Worm (Caenorhabditis elegans) whole organism, midembryonic: ENCODE results near the gene ada-2.

ENCODE experiments used
- T22C8.4 ChIP-seq: fragments of 200-800 bp; sonication (Bioruptor generic); IDR thresholded peaks from 2 replicates; pipeline ENCODE4 v1.3.6; 2022; ENCODE audit warnings: missing genetic modification characterization, missing compliant biosample characterization
- cog-1 ChIP-seq: sonication (generic microtip); optimal IDR thresholded peaks from 2 replicates; lab custom pipeline; 2016; ENCODE audit warnings: missing genetic modification characterization, missing compliant biosample characterization
- flt-1 ChIP-seq: fragments of 200-800 bp; sonication (Bioruptor generic); IDR thresholded peaks from 2 replicates; pipeline ENCODE4 v1.3.6; 2022; ENCODE audit warnings: missing genetic modification characterization, missing compliant biosample characterization
- med-1 ChIP-seq: sonication (generic microtip); optimal IDR thresholded peaks from 2 replicates; lab custom pipeline; 2017; ENCODE audit warnings: missing genetic modification characterization, mild to moderate bottlenecking, missing compliant biosample characterization, antibody characterized with exemption, missing genetic modification reagents; ENCODE audit not compliant: insufficient read depth
- ref-1 ChIP-seq: fragments of 200-800 bp; sonication (Bioruptor generic); conservative IDR thresholded peaks from 2 replicates; pipeline ENCODE4 v1.3.6; 2022; ENCODE audit warnings: missing genetic modification reagents, missing genetic modification characterization, missing compliant biosample characterization
- ztf-23 ChIP-seq: fragments of 200-800 bp; sonication (Bioruptor generic); IDR thresholded peaks from 2 replicates; pipeline ENCODE4 v1.3.6; 2022; ENCODE audit warnings: missing genetic modification reagents, missing genetic modification characterization, missing compliant biosample characterization
- ztf-29 ChIP-seq: fragments of 200-800 bp; sonication (Bioruptor generic); IDR thresholded peaks from 2 replicates; pipeline ENCODE4 v1.3.6; 2022; ENCODE audit warnings: missing genetic modification reagents, missing genetic modification characterization, missing compliant biosample characterization

- TF ChIP-seq flt-1 (GFP tag; lab: Robert Waterston, UW) (no peak), ref-1 (GFP tag; lab: Robert Waterston, UW) (no peak), cog-1 (tag; lab: Kevin White, UChicago) (no peak), ztf-23 (GFP tag; lab: Robert Waterston, UW) (no peak), ztf-29 (no peak), med-1 (GFP tag; lab: Kevin White, UChicago) (no peak), T22C8.4 (no peak)
Observed at ce11 chrII:7298197-7298682, 46.2 kb downstream of the ada-2 start, which contains the start of gene puf-8.
